Fruit fly (Drosophila melanogaster): ENCODE results near the gene CG9737.

Gene CG9737

dm6 chr3R:30276482-30277282 lies 33.6 kb upstream of the CG9737 start (continued):
- TF ChIP-seq acj6 (GFP tag; optimal IDR thresholded peaks at IDR 0.05) (peak; percentile 81), net (GFP tag; optimal IDR thresholded peaks at IDR 0.05) (peak; percentile 66), CG16779 (tag; optimal IDR thresholded peaks at IDR 0.05) (peak; percentile 61), CG8119 (GFP tag; IDR thresholded peaks at IDR 0.05) (peak; percentile 55; the same call in 1 of the 3 replicates), Eip75B (GFP tag; optimal IDR thresholded peaks at IDR 0.05) (peak; percentile 89), dac (GFP tag; optimal IDR thresholded peaks at IDR 0.05) (peak; percentile 46), Met (GFP tag; optimal IDR thresholded peaks at IDR 0.05) (peak; percentile 93), Hr4 (GFP tag; optimal IDR thresholded peaks at IDR 0.05) (peak; percentile 65), ss (GFP tag; optimal IDR thresholded peaks at IDR 0.05) (peak; percentile 86 to 89), CG11762 (GFP tag; optimal IDR thresholded peaks at IDR 0.05; ENCODE audit: insufficient read depth) (peak; percentile 49), CG15336 (GFP tag; IDR thresholded peaks at IDR 0.05) (peak; percentile 47; the same call in 1 of the 2 replicates), fd59A (GFP tag; optimal IDR thresholded peaks at IDR 0.05) (peak; percentile 84), eg (GFP tag; IDR thresholded peaks at IDR 0.05) (peak; percentile 78), CG4318 (GFP tag; optimal IDR thresholded peaks at IDR 0.05) (no peak), dsx (GFP tag; optimal IDR thresholded peaks at IDR 0.05; ENCODE audit: poor library complexity, severe bottlenecking) (peak; percentile 91), fkh (GFP tag; optimal IDR thresholded peaks at IDR 0.05) (peak; percentile 98)

dm6 chr3R:30275970-30276369 lies 32.9 kb upstream of the CG9737 start:
- TF ChIP-seq Sox102F (GFP tag; optimal IDR thresholded peaks at IDR 0.05) (no peak), Hr4 (GFP tag; optimal IDR thresholded peaks at IDR 0.05) (no peak), fd85E (GFP tag; optimal IDR thresholded peaks at IDR 0.05) (no peak), net (GFP tag; optimal IDR thresholded peaks at IDR 0.05) (no peak)

DNA sequence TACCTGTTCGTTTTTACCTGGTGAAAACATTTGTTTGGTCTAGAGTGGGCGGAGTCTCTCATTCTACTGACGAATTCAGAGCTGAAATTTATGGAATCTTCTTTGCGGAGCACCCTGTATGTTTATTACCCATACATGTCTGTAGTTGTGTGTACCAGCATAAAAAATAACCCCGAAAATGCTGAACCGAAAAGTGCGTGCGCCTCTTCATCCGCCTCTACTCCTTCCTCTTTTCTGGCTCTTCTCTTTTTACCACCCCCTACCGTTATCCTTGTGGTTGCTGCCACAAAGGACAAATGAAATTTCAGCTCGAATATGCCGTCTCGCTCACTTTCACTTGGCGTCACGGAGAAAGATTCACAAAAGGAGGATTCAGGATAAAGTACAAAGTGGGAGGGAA lies 30.8 kb upstream of the CG9737 start:
- TF ChIP-seq Smox (GFP tag; optimal IDR thresholded peaks at IDR 0.05) (no peak), CG11762 (GFP tag; optimal IDR thresholded peaks at IDR 0.05; ENCODE audit: insufficient read depth) (no peak), cyc (GFP tag; optimal IDR thresholded peaks at IDR 0.05) (no peak), CG4318 (GFP tag; optimal IDR thresholded peaks at IDR 0.05) (no peak), CG32006 (GFP tag; optimal IDR thresholded peaks at IDR 0.05) (no peak), CG8632 (GFP tag; optimal IDR thresholded peaks at IDR 0.05) (no peak), CG6792 (GFP tag; optimal IDR thresholded peaks at IDR 0.05) (no peak), Eip78C (GFP tag) (no peak), CG6163 (GFP tag; IDR thresholded peaks at IDR 0.05) (no peak), svp (GFP tag) (no peak), CG34406 (GFP tag; optimal IDR thresholded peaks at IDR 0.05) (no peak), CG11294 (GFP tag; IDR thresholded peaks at IDR 0.05) (no peak), net (GFP tag; optimal IDR thresholded peaks at IDR 0.05) (no peak), CG7368 (GFP tag; optimal IDR thresholded peaks at IDR 0.05) (no peak), acj6 (GFP tag; optimal IDR thresholded peaks at IDR 0.05) (no peak), fd85E (GFP tag; optimal IDR thresholded peaks at IDR 0.05) (no peak)

- TF ChIP-seq OdsH (GFP tag; optimal IDR thresholded peaks at IDR 0.05): no peak
- peak; percentile 46 for TF ChIP-seq svp (GFP tag)
- 0 out of 3 replicates have a peak, but pooled peaks have one; percentile 22 for TF ChIP-seq eg (GFP tag; IDR thresholded peaks at IDR 0.05)
- TF ChIP-seq Blimp-1 (GFP tag; optimal IDR thresholded peaks at IDR 0.05): peak; percentile 98
Measured at dm6 chr3R:30272858-30273379, 29.8 kb upstream of the CG9737 start.

Data from whole organism, prepupa.